Fruit fly (Drosophila melanogaster) whole organism, embryonic: ENCODE results near the gene Ir87a.
A peak's percentile ranks its signal among the peaks of the same experiment; 100 is the strongest.

Source experiments
- Blimp-1 ChIP-seq: fragments of 200-800 bp; sonication (Bioruptor generic); optimal IDR thresholded peaks from 3 replicates; lab custom pipeline; 2018; ENCODE audit warnings: missing biosample characterization, missing genetic modification characterization, mild to moderate bottlenecking, moderate library complexity, missing genetic modification reagents
- Bteb2 ChIP-seq: fragments of 200-800 bp; sonication (Bioruptor generic); optimal IDR thresholded peaks from 2 replicates; lab custom pipeline; 2016; ENCODE audit warnings: missing biosample characterization, missing genetic modification characterization
- CG10267 ChIP-seq: fragments of 200-800 bp; sonication (Bioruptor generic); optimal IDR thresholded peaks from 2 replicates; lab custom pipeline; 2018; ENCODE audit warnings: missing biosample characterization, mild to moderate bottlenecking, missing genetic modification characterization, moderate library complexity
- CG15011 ChIP-seq: fragments of 200-800 bp; sonication (Bioruptor generic); optimal IDR thresholded peaks from 3 replicates; lab custom pipeline; 2018; ENCODE audit warnings: missing biosample characterization, mild to moderate bottlenecking, missing genetic modification characterization
- CG15601 ChIP-seq: fragments of 200-800 bp; sonication (Bioruptor generic); optimal IDR thresholded peaks from 3 replicates; lab custom pipeline; 2019; ENCODE audit warnings: missing biosample characterization, mild to moderate bottlenecking, missing genetic modification characterization, moderate library complexity
- CG16813 ChIP-seq: fragments of 200-800 bp; sonication (Bioruptor generic); IDR thresholded peaks from 3 replicates; pipeline ENCODE4 v1.3.6; 2022; ENCODE audit warnings: missing biosample characterization, missing genetic modification characterization; ENCODE audit not compliant: partially characterized antibody
- CG17186 ChIP-seq: fragments of 200-800 bp; sonication (Bioruptor generic); optimal IDR thresholded peaks from 3 replicates; lab custom pipeline; 2017; ENCODE audit warnings: missing biosample characterization, missing genetic modification reagents, missing genetic modification characterization
- CG17612 ChIP-seq: fragments of 200-800 bp; sonication (Bioruptor generic); IDR thresholded peaks from 2 replicates; pipeline ENCODE4 v1.3.6; 2022; ENCODE audit warnings: missing biosample characterization, missing genetic modification characterization
- CG17829 ChIP-seq: fragments of 200-800 bp; optimal IDR thresholded peaks from 2 replicates; lab custom pipeline; 2019; ENCODE audit warnings: missing biosample characterization, mild to moderate bottlenecking, missing genetic modification characterization, moderate library complexity
- CG32532 ChIP-seq: fragments of 200-800 bp; sonication (Bioruptor generic); IDR thresholded peaks from 2 replicates; pipeline ENCODE4 v1.3.6; 2022; ENCODE audit warnings: missing biosample characterization, missing genetic modification characterization
- CG33213 ChIP-seq: fragments of 200-800 bp; sonication (Bioruptor generic); optimal IDR thresholded peaks from 3 replicates; lab custom pipeline; 2016; ENCODE audit warnings: missing biosample characterization, missing genetic modification characterization
- CG4707 ChIP-seq: fragments of 200-800 bp; sonication (Bioruptor generic); optimal IDR thresholded peaks from 2 replicates; lab custom pipeline; 2018; ENCODE audit warnings: missing biosample characterization, mild to moderate bottlenecking, missing genetic modification characterization, moderate library complexity
- CG6765 ChIP-seq: fragments of 200-800 bp; sonication (Bioruptor generic); optimal IDR thresholded peaks from 3 replicates; lab custom pipeline; 2017; ENCODE audit warnings: missing biosample characterization, mild to moderate bottlenecking, missing genetic modification characterization
- CG7271 ChIP-seq: fragments of 200-800 bp; sonication (Bioruptor generic); optimal IDR thresholded peaks from 2 replicates; lab custom pipeline; 2018; ENCODE audit warnings: missing biosample characterization, mild to moderate bottlenecking, missing genetic modification characterization, moderate library complexity
- CG7357 ChIP-seq: fragments of 200-800 bp; sonication (Bioruptor generic); IDR thresholded peaks from 3 replicates; pipeline ENCODE4 v1.3.6; 2022; ENCODE audit warnings: missing biosample characterization, missing genetic modification characterization
- CG8359 ChIP-seq: fragments of 200-800 bp; sonication (Bioruptor generic); optimal IDR thresholded peaks from 2 replicates; lab custom pipeline; 2017; ENCODE audit warnings: missing biosample characterization, mild to moderate bottlenecking, missing genetic modification characterization, borderline replicate concordance
- CG9215 ChIP-seq: fragments of 200-800 bp; sonication (Bioruptor generic); IDR thresholded peaks from 2 replicates; pipeline ENCODE4 v1.3.6; 2022; ENCODE audit warnings: missing biosample characterization, missing genetic modification characterization
- CkIIα-i1 ChIP-seq: fragments of 200-800 bp; sonication (Bioruptor generic); IDR thresholded peaks from 2 replicates; pipeline ENCODE4 v1.3.6; 2022; ENCODE audit warnings: missing biosample characterization, missing genetic modification characterization
- GATAe ChIP-seq: fragments of 200-800 bp; sonication (Bioruptor generic); conservative IDR thresholded peaks from 2 replicates; pipeline ENCODE4 v1.3.6; 2022; ENCODE audit warnings: missing biosample characterization, missing genetic modification characterization
- H2.0 ChIP-seq: fragments of 200-800 bp; sonication (Bioruptor generic); IDR thresholded peaks from 2 replicates; pipeline ENCODE4 v1.3.6; 2022; ENCODE audit warnings: missing biosample characterization, missing genetic modification characterization
- MESR4 ChIP-seq: fragments of 200-800 bp; sonication (Bioruptor generic); optimal IDR thresholded peaks from 2 replicates; lab custom pipeline; 2018; ENCODE audit warnings: missing biosample characterization, mild to moderate bottlenecking, missing genetic modification characterization, moderate library complexity
- Mrtf ChIP-seq: fragments of 200-800 bp; sonication (Bioruptor generic); IDR thresholded peaks from 3 replicates; pipeline ENCODE4 v1.3.6; 2022; ENCODE audit warnings: missing biosample characterization, missing genetic modification characterization
- NC2β ChIP-seq: fragments of 200-800 bp; sonication (Bioruptor generic); optimal IDR thresholded peaks from 2 replicates; lab custom pipeline; 2016; ENCODE audit warnings: missing biosample characterization, missing genetic modification characterization
- Sin3A ChIP-seq: fragments of >200 bp; optimal IDR thresholded peaks from 2 replicates; lab custom pipeline; 2018
- ap ChIP-seq: fragments of 200-800 bp; sonication (Bioruptor generic); IDR thresholded peaks from 2 replicates; pipeline ENCODE4 v1.3.6; 2022; ENCODE audit warnings: missing biosample characterization, missing genetic modification characterization
- br ChIP-seq: fragments of >200 bp; optimal IDR thresholded peaks from 2 replicates; lab custom pipeline; 2017
- corto ChIP-seq: fragments of 200-800 bp; sonication (Bioruptor generic); optimal IDR thresholded peaks from 2 replicates; lab custom pipeline; 2016; ENCODE audit warnings: missing biosample characterization, mild to moderate bottlenecking, missing genetic modification characterization, moderate library complexity
- crol ChIP-seq: fragments of 200-800 bp; sonication (Bioruptor generic); IDR thresholded peaks from 2 replicates; pipeline ENCODE4 v1.3.6; 2022; ENCODE audit warnings: missing biosample characterization, missing genetic modification characterization
- dmrt11E ChIP-seq: fragments of 200-800 bp; sonication (Bioruptor generic); optimal IDR thresholded peaks from 3 replicates; lab custom pipeline; 2018; ENCODE audit warnings: missing biosample characterization, mild to moderate bottlenecking, missing genetic modification characterization, moderate library complexity
- esg ChIP-seq: fragments of 200-800 bp; sonication (Bioruptor generic); conservative IDR thresholded peaks from 2 replicates; pipeline ENCODE4 v1.3.6; 2022; ENCODE audit warnings: missing biosample characterization, missing genetic modification characterization
- gsb ChIP-seq: fragments of 200-800 bp; sonication (Bioruptor generic); IDR thresholded peaks from 2 replicates; pipeline ENCODE4 v1.3.6; 2022; ENCODE audit warnings: missing biosample characterization, missing genetic modification characterization
- gt ChIP-seq: fragments of 200-800 bp; sonication (Bioruptor generic); IDR thresholded peaks from 2 replicates; pipeline ENCODE4 v1.3.6; 2022; ENCODE audit warnings: missing biosample characterization, missing genetic modification characterization
- hth ChIP-seq: fragments of >200 bp; optimal IDR thresholded peaks from 2 replicates; lab custom pipeline; 2017; ENCODE audit warnings: inconsistent platforms
- insv ChIP-seq, 2 experiments: fragments of 200-800 bp; sonication (Bioruptor generic); optimal IDR thresholded peaks; 3 replicates each; lab custom pipeline; 2016 to 2018; ENCODE audit warnings: missing biosample characterization in 2 of 2, missing genetic modification characterization in 2 of 2
- knrl ChIP-seq: fragments of 200-800 bp; sonication (Bioruptor generic); IDR thresholded peaks from 3 replicates; pipeline ENCODE4 v1.3.6; 2022; ENCODE audit warnings: missing biosample characterization, missing genetic modification characterization; ENCODE audit not compliant: partially characterized antibody
- lab ChIP-seq: fragments of 200-800 bp; sonication (Bioruptor generic); optimal IDR thresholded peaks from 3 replicates; lab custom pipeline; 2017; ENCODE audit warnings: missing biosample characterization, missing genetic modification characterization, mild to moderate bottlenecking, moderate library complexity, missing genetic modification reagents
- nom ChIP-seq: fragments of 200-800 bp; sonication (Bioruptor generic); optimal IDR thresholded peaks from 2 replicates; lab custom pipeline; 2017; ENCODE audit warnings: missing biosample characterization, missing genetic modification characterization, mild to moderate bottlenecking, moderate library complexity, missing genetic modification reagents
- otp ChIP-seq: fragments of 200-800 bp; sonication (Bioruptor generic); IDR thresholded peaks from 3 replicates; pipeline ENCODE4, ENCODE4 v1.3.6; 2022; ENCODE audit warnings: missing biosample characterization, missing genetic modification characterization
- prd ChIP-seq, 3 experiments: fragments of >200 bp in 2 of 3; fragments of 200-800 bp in 1 of 3; sonication (Bioruptor generic) in 1 of 3; optimal IDR thresholded peaks in 2 of 3; IDR thresholded peaks in 1 of 3; 2 replicates in 2 of 3; 3 replicates in 1 of 3; pipeline versions ENCODE4 v1.3.6 to Lab custom; 2017 to 2022; ENCODE audit warnings: missing biosample characterization in 1 of 3, missing genetic modification characterization in 1 of 3
- pzg ChIP-seq: fragments of 200-800 bp; sonication (Bioruptor generic); optimal IDR thresholded peaks from 3 replicates; lab custom pipeline; 2018; ENCODE audit warnings: missing biosample characterization, mild to moderate bottlenecking, missing genetic modification characterization, moderate library complexity
- ranshi ChIP-seq: fragments of 200-800 bp; sonication (Bioruptor generic); IDR thresholded peaks from 2 replicates; pipeline ENCODE4 v1.3.6; 2022; ENCODE audit warnings: missing biosample characterization, missing genetic modification characterization
- repo ChIP-seq: fragments of 200-800 bp; sonication (Bioruptor generic); optimal IDR thresholded peaks from 2 replicates; lab custom pipeline; 2016; ENCODE audit warnings: missing biosample characterization, missing genetic modification characterization
- ro ChIP-seq: fragments of 200-800 bp; sonication (Bioruptor generic); IDR thresholded peaks from 2 replicates; pipeline ENCODE4 v1.3.6; 2022; ENCODE audit warnings: missing biosample characterization, missing genetic modification characterization
- run ChIP-seq: fragments of 200-800 bp; sonication (Bioruptor generic); optimal IDR thresholded peaks from 3 replicates; lab custom pipeline; 2018; ENCODE audit warnings: missing biosample characterization, mild to moderate bottlenecking, missing genetic modification characterization
- sens-2 ChIP-seq: fragments of 200-800 bp; sonication (Bioruptor generic); IDR thresholded peaks from 2 replicates; pipeline ENCODE4 v1.3.6; 2022; ENCODE audit warnings: missing biosample characterization, missing genetic modification characterization
- shn ChIP-seq: fragments of 200-800 bp; sonication (Bioruptor generic); optimal IDR thresholded peaks from 3 replicates; lab custom pipeline; 2016; ENCODE audit warnings: missing biosample characterization, missing genetic modification characterization
- sna ChIP-seq: fragments of 200-800 bp; sonication (Bioruptor generic); IDR thresholded peaks from 2 replicates; pipeline ENCODE4 v1.3.6; 2022; ENCODE audit warnings: missing biosample characterization, missing genetic modification characterization; ENCODE audit not compliant: partially characterized antibody
- stwl ChIP-seq: fragments of 200-800 bp; sonication (Bioruptor generic); optimal IDR thresholded peaks from 3 replicates; lab custom pipeline; 2018; ENCODE audit warnings: missing biosample characterization, mild to moderate bottlenecking, missing genetic modification characterization, moderate library complexity
- tio ChIP-seq: fragments of 200-800 bp; sonication (Bioruptor generic); optimal IDR thresholded peaks from 2 replicates; lab custom pipeline; 2017; ENCODE audit warnings: missing biosample characterization, missing genetic modification characterization, inconsistent platforms
- vnd ChIP-seq: fragments of 200-800 bp; sonication (Bioruptor generic); IDR thresholded peaks from 3 replicates; pipeline ENCODE4 v1.3.6; 2022; ENCODE audit warnings: missing biosample characterization, missing genetic modification characterization; ENCODE audit not compliant: partially characterized antibody
- zfh2 ChIP-seq: fragments of 200-800 bp; sonication (Bioruptor generic); optimal IDR thresholded peaks from 2 replicates; lab custom pipeline; 2016; ENCODE audit warnings: missing biosample characterization, missing genetic modification characterization

The Ir87a gene

dm6 chr3R:13453955-13454354 lies 33.9 kb downstream of the Ir87a start (continued):
- TF ChIP-seq ro (GFP tag; lab: Robert Waterston, UW): no peak
- TF ChIP-seq CG17186 (GFP tag; lab: Kevin White, UChicago): no peak
- TF ChIP-seq sna (GFP tag; lab: Robert Waterston, UW): no peak
- no peak for TF ChIP-seq dmrt11E (tag; lab: Kevin White, UChicago)
- no peak for TF ChIP-seq CG16813 (GFP tag; lab: Robert Waterston, UW)
- peak; percentile 44 for TF ChIP-seq CG15011 (GFP tag; lab: Kevin White, UChicago)
- TF ChIP-seq crol (GFP tag; lab: Robert Waterston, UW): no peak
- peak; percentile 41 for TF ChIP-seq CG15601 (tag; lab: Kevin White, UChicago)
- peak; percentile 80 for TF ChIP-seq gsb (GFP tag; lab: Robert Waterston, UW)
- no peak for TF ChIP-seq nom (GFP tag; lab: Kevin White, UChicago)
- no peak for TF ChIP-seq pzg
- peak; percentile 28 for TF ChIP-seq shn (GFP tag; lab: Kevin White, UChicago)
- TF ChIP-seq Mrtf (GFP tag; lab: Robert Waterston, UW): peak; percentile 57; the same call in 2 of the 3 replicates
- TF ChIP-seq NC2β (GFP tag; lab: Kevin White, UChicago): no peak
- peak; percentile 58; the same call in 1 of the 3 replicates for TF ChIP-seq CG7357
- TF ChIP-seq CG10267: peak; percentile 68
- peak; percentile 80 for TF ChIP-seq Blimp-1
- TF ChIP-seq esg: peak; percentile 74
- TF ChIP-seq sens-2 (GFP tag; lab: Robert Waterston, UW): no peak
- peak; percentile 30 for TF ChIP-seq tio
- no peak for TF ChIP-seq vnd (GFP tag; lab: Robert Waterston, UW)
- no peak for TF ChIP-seq MESR4 (GFP tag; lab: Kevin White, UChicago)
- TF ChIP-seq CG9215 (GFP tag; lab: Robert Waterston, UW): peak; percentile 75
- TF ChIP-seq zfh2 (GFP tag; lab: Kevin White, UChicago): peak; percentile 59
- TF ChIP-seq CkIIα-i1 (GFP tag; lab: Robert Waterston, UW): no peak
- TF ChIP-seq insv (GFP tag; optimal IDR thresholded peaks at IDR 0.05; lab: Kevin White, UChicago): no peak
- TF ChIP-seq ranshi (GFP tag; lab: Robert Waterston, UW): peak; percentile 85
- peak; percentile 2 for TF ChIP-seq run (tag; lab: Kevin White, UChicago)
- TF ChIP-seq lab: peak; percentile 81
- no peak for TF ChIP-seq CG33213 (GFP tag; lab: Kevin White, UChicago)
- TF ChIP-seq H2.0 (GFP tag; lab: Robert Waterston, UW): peak; percentile 56
- no peak; the same call in 1 of the 2 replicates for TF ChIP-seq GATAe
- TF ChIP-seq repo (GFP tag; lab: Kevin White, UChicago): no peak
- TF ChIP-seq CG4707: no peak
- TF ChIP-seq stwl (tag; lab: Kevin White, UChicago): no peak
- no peak for TF ChIP-seq gt (GFP tag; lab: Robert Waterston, UW)
- TF ChIP-seq CG17829 (tag; lab: Kevin White, UChicago): peak; percentile 67
- no peak for TF ChIP-seq prd (optimal IDR thresholded peaks at IDR 0.05; lab: Kevin White, UChicago)
- peak; percentile 69 for TF ChIP-seq prd (GFP tag; IDR thresholded peaks at IDR 0.05; lab: Robert Waterston, UW)
- TF ChIP-seq knrl (GFP tag; lab: Robert Waterston, UW): no peak
- TF ChIP-seq otp (GFP tag; lab: Robert Waterston, UW): peak; percentile 45; the same call in 1 of the 3 replicates
- TF ChIP-seq corto (GFP tag; lab: Kevin White, UChicago): no peak
- TF ChIP-seq CG17612 (GFP tag; lab: Robert Waterston, UW): peak; percentile 49; the same call in 1 of the 2 replicates
- TF ChIP-seq br (lab: Kevin White, UChicago): no peak
- TF ChIP-seq CG7271: no peak
- peak; percentile 45 for TF ChIP-seq CG6765 (GFP tag; lab: Kevin White, UChicago)
- no peak for TF ChIP-seq hth (lab: Kevin White, UChicago)
- TF ChIP-seq Sin3A (lab: Kevin White, UChicago): no peak
- TF ChIP-seq ap (GFP tag; lab: Robert Waterston, UW): peak; percentile 43; the same call in 1 of the 2 replicates
- peak; percentile 57 for TF ChIP-seq Bteb2 (GFP tag; lab: Kevin White, UChicago)
- TF ChIP-seq CG8359 (GFP tag; lab: Kevin White, UChicago): no peak
- peak; percentile 92 for TF ChIP-seq CG32532
